Fruit fly (Drosophila melanogaster): ENCODE results near the gene CG32264.

Gene CG32264

DNA sequence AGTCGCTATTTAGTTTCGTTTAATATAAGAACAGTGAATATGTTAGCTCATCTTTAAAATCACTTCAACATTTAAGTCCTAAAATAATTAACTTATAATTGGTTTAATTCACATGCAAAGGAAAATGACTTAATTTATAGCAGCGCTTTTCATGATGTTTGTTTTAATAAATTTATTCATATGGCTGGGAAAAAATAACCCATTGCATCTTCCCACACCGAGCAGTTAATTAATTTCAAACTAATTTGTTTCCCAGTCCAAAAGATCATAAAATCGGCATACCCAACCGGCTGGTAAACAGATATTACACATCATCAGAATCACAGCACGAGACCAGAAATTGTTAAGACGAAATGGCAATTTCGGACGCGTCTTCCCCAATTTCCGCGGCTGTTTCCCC, 35.4 kb downstream of the CG32264 start (continued):
- TF ChIP-seq Hmx (GFP tag; optimal IDR thresholded peaks at IDR 0.05) (no peak), Ets65A (GFP tag) (peak; percentile 97), Hand (GFP tag; optimal IDR thresholded peaks at IDR 0.05) (no peak), grn (GFP tag; optimal IDR thresholded peaks at IDR 0.05) (no peak), sc (optimal IDR thresholded peaks at IDR 0.05) (no peak), sc (GFP tag; optimal IDR thresholded peaks at IDR 0.05) (no peak), Dfd (GFP tag; optimal IDR thresholded peaks at IDR 0.05) (no peak), CG9876 (GFP tag; optimal IDR thresholded peaks at IDR 0.05) (no peak), Aef1 (GFP tag; IDR thresholded peaks at IDR 0.05) (peak; percentile 45; the same call in 2 of the 3 replicates), CG10462 (GFP tag; optimal IDR thresholded peaks at IDR 0.05) (no peak), jumu (GFP tag; optimal IDR thresholded peaks at IDR 0.05) (no peak), fd102C (GFP tag; optimal IDR thresholded peaks at IDR 0.05) (no peak), salm (tag; optimal IDR thresholded peaks at IDR 0.05) (no peak), dpn (GFP tag; optimal IDR thresholded peaks at IDR 0.05) (peak in 1 of 2 experiments; percentile 33), NFAT (GFP tag; IDR thresholded peaks at IDR 0.05) (no peak), nerfin-1 (tag; optimal IDR thresholded peaks at IDR 0.05) (no peak), abd-A (tag; optimal IDR thresholded peaks at IDR 0.05) (no peak), chif (GFP tag; optimal IDR thresholded peaks at IDR 0.05) (no peak), Chrac-16 (GFP tag; optimal IDR thresholded peaks at IDR 0.05) (no peak), ash1 (GFP tag; optimal IDR thresholded peaks at IDR 0.05) (no peak), CG11695 (GFP tag; IDR thresholded peaks at IDR 0.05) (peak; percentile 52; the same call in 1 of the 3 replicates), MTF-1 (GFP tag; optimal IDR thresholded peaks at IDR 0.05; ENCODE audit: borderline replicate concordance) (no peak), CG6683 (GFP tag; optimal IDR thresholded peaks at IDR 0.05) (no peak), Hr51 (GFP tag; optimal IDR thresholded peaks at IDR 0.05) (peak; percentile 18 to 72), pho (GFP tag; optimal IDR thresholded peaks at IDR 0.05) (peak; percentile 55), kni (GFP tag; optimal IDR thresholded peaks at IDR 0.05) (no peak), lbe (GFP tag; optimal IDR thresholded peaks at IDR 0.05) (no peak), ems (GFP tag; optimal IDR thresholded peaks at IDR 0.05) (peak; percentile 2), CG13775 (GFP tag; optimal IDR thresholded peaks at IDR 0.05) (peak; percentile 35), CG3281 (GFP tag; optimal IDR thresholded peaks at IDR 0.05) (peak; percentile 66), Rx (GFP tag; IDR thresholded peaks at IDR 0.05) (no peak), yki (optimal IDR thresholded peaks at IDR 0.05) (no peak), Side (GFP tag; optimal IDR thresholded peaks at IDR 0.05) (no peak), CG12942 (GFP tag; optimal IDR thresholded peaks at IDR 0.05) (no peak), disco-r (GFP tag; optimal IDR thresholded peaks at IDR 0.05) (peak; percentile 20), esg (GFP tag; conservative IDR thresholded peaks at IDR 0.05) (peak; percentile 50; the same call in 1 of the 2 replicates), CG4404 (GFP tag; IDR thresholded peaks at IDR 0.05) (no peak), CG4328 (GFP tag; optimal IDR thresholded peaks at IDR 0.05) (no peak), CG1233 (GFP tag; optimal IDR thresholded peaks at IDR 0.05) (no peak), Hsf (GFP tag; optimal IDR thresholded peaks at IDR 0.05) (peak; percentile 51), her (GFP tag; optimal IDR thresholded peaks at IDR 0.05) (no peak), CG5180 (GFP tag; optimal IDR thresholded peaks at IDR 0.05) (no peak), otp (GFP tag; IDR thresholded peaks at IDR 0.05) (no peak), cad (GFP tag; optimal IDR thresholded peaks at IDR 0.05) (no peak), lov (optimal IDR thresholded peaks at IDR 0.05) (no peak), lov (GFP tag; IDR thresholded peaks at IDR 0.05) (no peak), hkb (optimal IDR thresholded peaks at IDR 0.05) (no peak), hkb (GFP tag; IDR thresholded peaks at IDR 0.05) (peak; percentile 47), sima (GFP tag; optimal IDR thresholded peaks at IDR 0.05) (no peak), CG11456 (GFP tag; IDR thresholded peaks at IDR 0.05) (peak; percentile 58; the same call in 1 of the 3 replicates), CG7372 (GFP tag; IDR thresholded peaks at IDR 0.05) (0 out of 2 replicates have a peak, but pooled peaks have one; percentile 12), Lpt (GFP tag; optimal IDR thresholded peaks at IDR 0.05) (no peak), emc (GFP tag; optimal IDR thresholded peaks at IDR 0.05) (no peak)
